Worm (Caenorhabditis elegans): ENCODE measurements around the gene T10G3.4.

- no peak for TF ChIP-seq him-1 (tag; optimal IDR thresholded peaks at IDR 0.05)
- TF ChIP-seq dao-5 (tag; optimal IDR thresholded peaks at IDR 0.05), result no peak
Measured at ce11 chrV:13476350-13476749, 7.9 kb downstream of the T10G3.4 start, which contains the start of gene T10G3.8.

All from whole organism, L4/young adult.